Worm (Caenorhabditis elegans) whole organism, late embryonic: ENCODE data around the gene ttr-24.

ENCODE experiments used
- fkh-6 ChIP-seq: sonication (generic microtip); optimal IDR thresholded peaks from 2 replicates; lab custom pipeline; 2016; ENCODE audit warnings: missing genetic modification characterization, missing compliant biosample characterization
- unc-86 ChIP-seq: sonication (generic microtip); optimal IDR thresholded peaks from 2 replicates; lab custom pipeline; 2016; ENCODE audit warnings: missing genetic modification characterization, missing compliant biosample characterization

- TF ChIP-seq unc-86 (no peak), fkh-6 (tag; lab: Kevin White, UChicago) (no peak)
Observed at ce11 chrV:18576128-18576527, 19.7 kb upstream of the ttr-24 start.
